Fruit fly (Drosophila melanogaster) whole organism, prepupa: ENCODE data around the gene Alg9.

ENCODE experiments used
- CG10631 ChIP-seq: fragments of 200-800 bp; sonication (Bioruptor generic); optimal IDR thresholded peaks from 2 replicates; lab custom pipeline; 2016; ENCODE audit warnings: missing biosample characterization, missing genetic modification characterization
- CG10669 ChIP-seq: fragments of 200-800 bp; sonication (Bioruptor generic); optimal IDR thresholded peaks from 3 replicates; lab custom pipeline; 2018; ENCODE audit warnings: missing biosample characterization, mild to moderate bottlenecking, missing genetic modification characterization, moderate library complexity
- CG11902 ChIP-seq: fragments of 200-800 bp; sonication (Bioruptor generic); optimal IDR thresholded peaks from 3 replicates; lab custom pipeline; 2016; ENCODE audit warnings: missing biosample characterization, missing genetic modification characterization
- CG1621 ChIP-seq: fragments of 200-800 bp; sonication (Bioruptor generic); optimal IDR thresholded peaks from 3 replicates; lab custom pipeline; 2018; ENCODE audit warnings: missing biosample characterization, mild to moderate bottlenecking, missing genetic modification characterization
- CG16779 ChIP-seq: fragments of 200-800 bp; sonication (Bioruptor generic); optimal IDR thresholded peaks from 3 replicates; lab custom pipeline; 2017; ENCODE audit warnings: missing biosample characterization, mild to moderate bottlenecking, missing genetic modification characterization
- CG31627 ChIP-seq: fragments of 200-800 bp; sonication (Bioruptor generic); optimal IDR thresholded peaks from 3 replicates; lab custom pipeline; 2016; ENCODE audit warnings: missing biosample characterization, missing genetic modification characterization
- CG34406 ChIP-seq: fragments of 200-800 bp; sonication (Bioruptor generic); optimal IDR thresholded peaks from 3 replicates; lab custom pipeline; 2016; ENCODE audit warnings: missing biosample characterization, missing genetic modification characterization
- CG4318 ChIP-seq: fragments of 200-800 bp; sonication (Bioruptor generic); optimal IDR thresholded peaks from 3 replicates; lab custom pipeline; 2017; ENCODE audit warnings: missing biosample characterization, mild to moderate bottlenecking, missing genetic modification characterization
- CG6163 ChIP-seq: fragments of 200-800 bp; sonication (Bioruptor generic); IDR thresholded peaks from 3 replicates; pipeline ENCODE4 v1.3.6; 2022; ENCODE audit warnings: missing biosample characterization, missing genetic modification characterization
- CG6276 ChIP-seq: fragments of 200-800 bp; sonication (Bioruptor generic); optimal IDR thresholded peaks from 2 replicates; lab custom pipeline; 2017; ENCODE audit warnings: missing biosample characterization, mild to moderate bottlenecking, missing genetic modification characterization
- CG6808 ChIP-seq: fragments of 200-800 bp; sonication (Bioruptor generic); optimal IDR thresholded peaks from 3 replicates; lab custom pipeline; 2017; ENCODE audit warnings: missing biosample characterization, missing genetic modification characterization, mild to moderate bottlenecking, moderate library complexity, missing genetic modification reagents
- CG6854 ChIP-seq: fragments of 200-800 bp; sonication (Bioruptor generic); optimal IDR thresholded peaks from 2 replicates; lab custom pipeline; 2017; ENCODE audit warnings: missing biosample characterization, mild to moderate bottlenecking, missing genetic modification characterization
- CG8319 ChIP-seq: fragments of 200-800 bp; sonication (Bioruptor generic); optimal IDR thresholded peaks from 3 replicates; lab custom pipeline; 2016; ENCODE audit warnings: missing biosample characterization, missing genetic modification characterization
- CG8632 ChIP-seq: fragments of 200-800 bp; sonication (Bioruptor generic); optimal IDR thresholded peaks from 3 replicates; lab custom pipeline; 2016; ENCODE audit warnings: missing biosample characterization, missing genetic modification characterization
- CG9139 ChIP-seq: fragments of 200-800 bp; sonication (Bioruptor generic); optimal IDR thresholded peaks from 3 replicates; lab custom pipeline; 2017; ENCODE audit warnings: missing biosample characterization, mild to moderate bottlenecking, missing genetic modification characterization
- Eip75B ChIP-seq: fragments of 200-800 bp; sonication (Bioruptor generic); optimal IDR thresholded peaks from 3 replicates; lab custom pipeline; 2016; ENCODE audit warnings: missing biosample characterization, missing genetic modification characterization
- Eip78C ChIP-seq: fragments of 200-800 bp; sonication (Bioruptor generic); peaks from one replicate; lab custom pipeline; 2016; ENCODE audit warnings: missing biosample characterization, missing genetic modification characterization
- Eip93F ChIP-seq: fragments of 200-800 bp; sonication (Bioruptor generic); optimal IDR thresholded peaks from 2 replicates; lab custom pipeline; 2016; ENCODE audit warnings: missing biosample characterization, mild to moderate bottlenecking, missing genetic modification characterization
- Ets96B ChIP-seq: fragments of 200-800 bp; optimal IDR thresholded peaks from 2 replicates; lab custom pipeline; 2019; ENCODE audit warnings: missing biosample characterization, mild to moderate bottlenecking, missing genetic modification characterization, moderate library complexity
- Gug ChIP-seq: fragments of 200-800 bp; sonication (Bioruptor generic); IDR thresholded peaks from 2 replicates; pipeline ENCODE4 v1.3.6; 2022; ENCODE audit warnings: missing biosample characterization, missing genetic modification characterization
- Hr38 ChIP-seq: sonication (Bioruptor generic); optimal IDR thresholded peaks from 2 replicates; lab custom pipeline; 2016; ENCODE audit warnings: missing biosample characterization, missing genetic modification characterization
- Hr39 ChIP-seq: fragments of 200-800 bp; sonication (Bioruptor generic); optimal IDR thresholded peaks from 2 replicates; lab custom pipeline; 2016; ENCODE audit warnings: missing biosample characterization, missing genetic modification characterization
- Hr4 ChIP-seq: fragments of 200-800 bp; sonication (Bioruptor generic); optimal IDR thresholded peaks from 3 replicates; lab custom pipeline; 2016; ENCODE audit warnings: missing biosample characterization, missing genetic modification characterization
- Lpt ChIP-seq: fragments of 200-800 bp; sonication (Bioruptor generic); optimal IDR thresholded peaks from 3 replicates; lab custom pipeline; 2016; ENCODE audit warnings: missing biosample characterization, missing genetic modification characterization
- OdsH ChIP-seq: fragments of 200-800 bp; sonication (Bioruptor generic); optimal IDR thresholded peaks from 3 replicates; lab custom pipeline; 2016; ENCODE audit warnings: missing biosample characterization, missing genetic modification characterization
- Smox ChIP-seq: fragments of 200-800 bp; sonication (Bioruptor generic); optimal IDR thresholded peaks from 3 replicates; lab custom pipeline; 2016; ENCODE audit warnings: missing biosample characterization, missing genetic modification characterization
- Sox102F ChIP-seq: fragments of 200-800 bp; sonication (Bioruptor generic); optimal IDR thresholded peaks from 2 replicates; lab custom pipeline; 2016; ENCODE audit warnings: missing biosample characterization, mild to moderate bottlenecking, missing genetic modification characterization
- Sox14 ChIP-seq: fragments of 200-800 bp; sonication (Bioruptor generic); optimal IDR thresholded peaks from 3 replicates; lab custom pipeline; 2016; ENCODE audit warnings: missing biosample characterization, missing genetic modification characterization
- acj6 ChIP-seq: fragments of 200-800 bp; sonication (Bioruptor generic); optimal IDR thresholded peaks from 3 replicates; lab custom pipeline; 2016; ENCODE audit warnings: missing biosample characterization, missing genetic modification characterization
- cyc ChIP-seq: fragments of 200-800 bp; sonication (Bioruptor generic); optimal IDR thresholded peaks from 3 replicates; lab custom pipeline; 2016; ENCODE audit warnings: missing biosample characterization, missing genetic modification characterization
- dac ChIP-seq: fragments of 200-800 bp; sonication (Bioruptor generic); optimal IDR thresholded peaks from 2 replicates; lab custom pipeline; 2017; ENCODE audit warnings: missing biosample characterization, mild to moderate bottlenecking, missing genetic modification characterization
- dsx ChIP-seq: fragments of 200-800 bp; optimal IDR thresholded peaks from 3 replicates; lab custom pipeline; 2019; ENCODE audit warnings: missing biosample characterization, mild to moderate bottlenecking, missing genetic modification characterization, moderate library complexity; ENCODE audit not compliant: poor library complexity, severe bottlenecking
- eg ChIP-seq: fragments of 200-800 bp; sonication (Bioruptor generic); IDR thresholded peaks from 3 replicates; pipeline ENCODE4 v1.3.6; 2022; ENCODE audit warnings: missing biosample characterization, missing genetic modification characterization
- esn ChIP-seq: fragments of 200-800 bp; sonication (Bioruptor generic); optimal IDR thresholded peaks from 2 replicates; lab custom pipeline; 2016; ENCODE audit warnings: missing biosample characterization, mild to moderate bottlenecking, missing genetic modification characterization, moderate library complexity
- fd59A ChIP-seq: fragments of 200-800 bp; sonication (Bioruptor generic); optimal IDR thresholded peaks from 2 replicates; lab custom pipeline; 2017; ENCODE audit warnings: missing biosample characterization, mild to moderate bottlenecking, missing genetic modification characterization, missing genetic modification reagents
- fd85E ChIP-seq: fragments of 200-800 bp; sonication (Bioruptor generic); optimal IDR thresholded peaks from 3 replicates; lab custom pipeline; 2016; ENCODE audit warnings: missing biosample characterization, missing genetic modification characterization
- lz ChIP-seq: fragments of 200-800 bp; sonication (Bioruptor generic); optimal IDR thresholded peaks from 3 replicates; lab custom pipeline; 2016; ENCODE audit warnings: missing biosample characterization, missing genetic modification characterization
- net ChIP-seq: fragments of 200-800 bp; sonication (Bioruptor generic); optimal IDR thresholded peaks from 3 replicates; lab custom pipeline; 2016; ENCODE audit warnings: missing biosample characterization, missing genetic modification characterization
- pdm3 ChIP-seq: fragments of 200-800 bp; sonication (Bioruptor generic); optimal IDR thresholded peaks from 3 replicates; lab custom pipeline; 2016; ENCODE audit warnings: missing biosample characterization, missing genetic modification characterization
- salr ChIP-seq, 2 experiments: fragments of 200-800 bp; sonication (Bioruptor generic); optimal IDR thresholded peaks; 3 replicates each; lab custom pipeline; 2016 to 2018; ENCODE audit warnings: missing biosample characterization in 2 of 2, missing genetic modification characterization in 2 of 2, mild to moderate bottlenecking in 1 of 2
- ss ChIP-seq, 2 experiments: fragments of 200-800 bp; sonication (Bioruptor generic); optimal IDR thresholded peaks; 2 replicates in 1 of 2; 3 replicates in 1 of 2; lab custom pipeline; 2017 to 2018; ENCODE audit warnings: mild to moderate bottlenecking in 2 of 2, missing biosample characterization in 2 of 2, missing genetic modification characterization in 2 of 2, moderate library complexity in 1 of 2
- svp ChIP-seq: fragments of 200-800 bp; sonication (Bioruptor generic); peaks from one replicate; lab custom pipeline; 2016; ENCODE audit warnings: missing biosample characterization, missing genetic modification characterization
- topi ChIP-seq: fragments of 200-800 bp; sonication (Bioruptor generic); optimal IDR thresholded peaks from 3 replicates; lab custom pipeline; 2016; ENCODE audit warnings: missing biosample characterization, missing genetic modification characterization
- vri ChIP-seq: fragments of 200-800 bp; sonication (Bioruptor generic); optimal IDR thresholded peaks from 3 replicates; lab custom pipeline; 2016; ENCODE audit warnings: missing biosample characterization, mild to moderate bottlenecking, missing genetic modification characterization

Gene Alg9

DNA sequence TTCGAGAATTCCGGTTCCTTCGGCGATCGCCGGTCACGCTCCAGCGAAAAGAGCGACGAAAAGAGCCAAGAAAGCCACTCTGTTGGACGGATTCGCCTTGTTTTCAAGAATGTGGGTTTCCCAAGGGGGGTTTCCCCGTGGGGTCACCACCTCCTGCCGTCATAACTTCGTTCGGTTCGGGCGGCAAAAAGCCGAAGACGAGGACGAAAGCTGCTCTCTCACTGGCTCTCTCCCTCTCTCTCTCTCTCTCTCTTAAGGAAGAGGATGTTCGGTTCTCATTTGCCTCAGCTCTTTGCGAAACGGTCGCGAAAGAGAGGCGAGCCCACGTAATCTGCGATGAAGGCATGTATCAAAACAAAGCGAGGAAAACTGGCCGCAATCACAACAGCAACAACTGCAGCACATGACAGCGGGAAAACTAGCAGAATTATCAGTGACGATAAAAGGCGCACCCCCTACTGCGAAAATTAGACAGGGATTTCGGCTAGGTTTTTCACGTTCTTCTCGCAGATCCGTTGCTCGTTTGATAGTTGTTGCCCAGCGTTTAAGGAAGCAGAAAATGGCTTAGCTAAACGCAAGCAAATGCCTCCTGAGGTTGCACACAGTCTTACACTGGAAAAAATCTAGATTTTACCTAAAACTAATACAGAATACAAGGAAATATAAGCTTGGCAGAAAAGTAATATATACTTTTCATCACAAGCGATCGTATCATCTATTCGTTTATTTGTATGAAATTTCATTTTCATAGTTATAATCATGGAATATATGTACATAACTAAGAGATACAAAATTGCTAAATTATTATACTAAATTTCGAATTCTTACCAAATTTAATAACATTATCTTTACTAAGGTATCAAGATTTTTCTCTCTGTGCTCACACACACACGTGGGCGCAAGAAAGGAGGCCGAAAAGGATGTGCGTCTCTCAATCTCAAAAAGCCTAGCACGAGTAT is 37.6 kb upstream of the Alg9 start, which contains the start of gene dan (continued):
- TF ChIP-seq CG34406 (peak; percentile 32), CG8319 (GFP tag; lab: Kevin White, UChicago) (peak; percentile 57), CG8632 (GFP tag; lab: Kevin White, UChicago) (peak; percentile 31), Hr39 (no peak), CG6276 (GFP tag; lab: Kevin White, UChicago) (no peak), CG6808 (GFP tag; lab: Kevin White, UChicago) (no peak), Sox102F (peak; percentile 30), ss (GFP tag; optimal IDR thresholded peaks at IDR 0.05; lab: Kevin White, UChicago) (peak in 1 of 2 experiments; percentile 6), Gug (no peak), topi (GFP tag; lab: Kevin White, UChicago) (peak; percentile 34)

DNA sequence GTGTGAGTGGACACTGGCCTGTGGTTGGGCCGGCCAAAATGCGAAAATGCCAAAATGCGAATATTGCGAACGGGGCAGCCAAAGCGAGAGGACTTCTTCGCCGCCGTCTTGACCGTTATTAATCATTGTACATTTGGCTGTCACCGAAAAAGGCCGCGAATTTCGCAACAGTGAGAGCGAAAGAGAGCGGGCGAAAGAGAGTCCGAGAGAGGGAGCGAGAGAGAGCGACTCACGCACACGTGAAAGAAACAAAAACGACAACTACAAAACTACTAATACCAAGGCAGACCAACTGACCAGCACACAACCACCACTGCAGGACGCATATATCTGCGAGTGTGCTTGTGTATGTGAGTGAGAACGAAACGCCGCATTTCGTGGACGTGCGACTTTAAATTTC is 36.8 kb upstream of the Alg9 start:
- TF ChIP-seq ss (GFP tag; optimal IDR thresholded peaks at IDR 0.05; lab: Kevin White, UChicago) (peak in 1 of 2 experiments; percentile 43), Eip78C (GFP tag; lab: Kevin White, UChicago) (peak; percentile 38), Lpt (GFP tag; lab: Kevin White, UChicago) (no peak), cyc (no peak), CG11902 (GFP tag; lab: Kevin White, UChicago) (no peak)
- TF ChIP-seq, all 60 proteins: peak for 2

- no peak for TF ChIP-seq Hr4 (GFP tag; lab: Kevin White, UChicago)
- peak; percentile 23 for TF ChIP-seq Eip78C (GFP tag; lab: Kevin White, UChicago)
Measured at dm6 chr3R:25188990-25189389, 32.4 kb upstream of the Alg9 start.

dm6 chr3R:25193726-25194204 is 27.6 kb upstream of the Alg9 start, which contains the start of gene lobo:
Gene lobo, minus strand, starts transcription at chr3R:25193776.
- TF ChIP-seq Ets96B (tag; lab: Kevin White, UChicago) (no peak), lz (GFP tag; lab: Kevin White, UChicago) (peak; percentile 27), Hr4 (GFP tag; lab: Kevin White, UChicago) (no peak), vri (no peak), svp (GFP tag; lab: Kevin White, UChicago) (no peak), dac (GFP tag; lab: Kevin White, UChicago) (no peak), OdsH (GFP tag; lab: Kevin White, UChicago) (peak; percentile 22), Hr38 (GFP tag; lab: Kevin White, UChicago) (no peak), CG6808 (GFP tag; lab: Kevin White, UChicago) (no peak), salr (GFP tag; optimal IDR thresholded peaks at IDR 0.05; lab: Kevin White, UChicago) (no peak), Smox (GFP tag; lab: Kevin White, UChicago) (peak; percentile 3), fd59A (no peak), CG9139 (GFP tag; lab: Kevin White, UChicago) (no peak), CG6854 (peak; percentile 96), Eip75B (GFP tag; lab: Kevin White, UChicago) (peak; percentile 25), pdm3 (GFP tag; lab: Kevin White, UChicago) (peak; percentile 20), CG31627 (GFP tag; lab: Kevin White, UChicago) (peak; percentile 15), eg (GFP tag; lab: Robert Waterston, UW) (no peak), acj6 (no peak), Eip93F (GFP tag; lab: Kevin White, UChicago) (no peak), dsx (GFP tag; lab: Kevin White, UChicago) (no peak), esn (GFP tag; lab: Kevin White, UChicago) (no peak), CG8319 (GFP tag; lab: Kevin White, UChicago) (no peak), CG10669 (no peak), Gug (no peak), CG6163 (peak; percentile 66; the same call in 2 of the 3 replicates), net (GFP tag; lab: Kevin White, UChicago) (no peak), fd85E (no peak), CG16779 (tag; lab: Kevin White, UChicago) (no peak), CG1621 (no peak), CG4318 (GFP tag; lab: Kevin White, UChicago) (no peak), CG10631 (GFP tag; lab: Kevin White, UChicago) (no peak), Sox14 (GFP tag; lab: Kevin White, UChicago) (no peak), Lpt (GFP tag; lab: Kevin White, UChicago) (no peak)
